Fruit fly (Drosophila melanogaster): ENCODE data around the gene Fur2.

The Fur2 gene

dm6 chrX:16404803-16405202, 31.9 kb downstream of the Fur2 start, which contains the start of gene CG9981:
CG9981 (minus strand) TSS chrX:16405122.
- TF ChIP-seq CG12768 (GFP tag; optimal IDR thresholded peaks at IDR 0.05) (no peak), pad (GFP tag; optimal IDR thresholded peaks at IDR 0.05) (no peak), CG14711 (tag; optimal IDR thresholded peaks at IDR 0.05) (no peak), kay (GFP tag; ENCODE audit: borderline replicate concordance) (no peak), Hr96 (GFP tag; optimal IDR thresholded peaks at IDR 0.05) (no peak), CG33017 (tag; optimal IDR thresholded peaks at IDR 0.05) (no peak), CG7101 (tag; optimal IDR thresholded peaks at IDR 0.05) (no peak), Clk (GFP tag; optimal IDR thresholded peaks at IDR 0.05) (no peak), cnc (optimal IDR thresholded peaks at IDR 0.05) (no peak), CG5204 (GFP tag; optimal IDR thresholded peaks at IDR 0.05) (no peak), toe (GFP tag; optimal IDR thresholded peaks at IDR 0.05) (no peak), CG11617 (GFP tag; optimal IDR thresholded peaks at IDR 0.05) (no peak), cic (GFP tag; optimal IDR thresholded peaks at IDR 0.05) (no peak)

dm6 chrX:16405209-16405608, 32.3 kb downstream of the Fur2 start, which contains the start of gene CG4301:
CG4301 (plus strand) TSS chrX:16405509.
- TF ChIP-seq cic (GFP tag; optimal IDR thresholded peaks at IDR 0.05), result no peak
- no peak for TF ChIP-seq Crg-1 (GFP tag; optimal IDR thresholded peaks at IDR 0.05)
- TF ChIP-seq CG7045 (GFP tag; optimal IDR thresholded peaks at IDR 0.05), result no peak
- no peak for TF ChIP-seq CG14711 (tag; optimal IDR thresholded peaks at IDR 0.05)
- TF ChIP-seq CG1620 (GFP tag; optimal IDR thresholded peaks at IDR 0.05), result no peak
- TF ChIP-seq pad (GFP tag; optimal IDR thresholded peaks at IDR 0.05), result no peak
- TF ChIP-seq bab1 (GFP tag; optimal IDR thresholded peaks at IDR 0.05), result no peak
- TF ChIP-seq kay (GFP tag; ENCODE audit: borderline replicate concordance), result no peak
- TF ChIP-seq CG5204 (GFP tag; optimal IDR thresholded peaks at IDR 0.05), result no peak
- no peak for TF ChIP-seq CG33017 (tag; optimal IDR thresholded peaks at IDR 0.05)
- no peak for TF ChIP-seq tj (GFP tag; optimal IDR thresholded peaks at IDR 0.05)
- TF ChIP-seq cnc (optimal IDR thresholded peaks at IDR 0.05), result no peak
- TF ChIP-seq Hr96 (GFP tag; optimal IDR thresholded peaks at IDR 0.05), result no peak
- no peak for TF ChIP-seq Clk (GFP tag; optimal IDR thresholded peaks at IDR 0.05)
- TF ChIP-seq ovo (GFP tag; optimal IDR thresholded peaks at IDR 0.05), result no peak
- TF ChIP-seq CG7101 (tag; optimal IDR thresholded peaks at IDR 0.05), result no peak
- TF ChIP-seq toe (GFP tag; optimal IDR thresholded peaks at IDR 0.05), result no peak
- TF ChIP-seq Mnt (GFP tag; optimal IDR thresholded peaks at IDR 0.05), result no peak

- TF ChIP-seq toe (GFP tag; optimal IDR thresholded peaks at IDR 0.05), result no peak
- no peak for TF ChIP-seq Clk (GFP tag; optimal IDR thresholded peaks at IDR 0.05)
- no peak for TF ChIP-seq CG7045 (GFP tag; optimal IDR thresholded peaks at IDR 0.05)
- no peak for TF ChIP-seq ovo (GFP tag; optimal IDR thresholded peaks at IDR 0.05)
- no peak for TF ChIP-seq Mnt (GFP tag; optimal IDR thresholded peaks at IDR 0.05)
- no peak for TF ChIP-seq tj (GFP tag; optimal IDR thresholded peaks at IDR 0.05)
- TF ChIP-seq bab1 (GFP tag; optimal IDR thresholded peaks at IDR 0.05), result no peak
- no peak for TF ChIP-seq CG5204 (GFP tag; optimal IDR thresholded peaks at IDR 0.05)
- TF ChIP-seq pad (GFP tag; optimal IDR thresholded peaks at IDR 0.05), result no peak
- TF ChIP-seq Crg-1 (GFP tag; optimal IDR thresholded peaks at IDR 0.05), result no peak
- TF ChIP-seq CG1620 (GFP tag; optimal IDR thresholded peaks at IDR 0.05), result no peak
- no peak for TF ChIP-seq kay (GFP tag; ENCODE audit: borderline replicate concordance)
- no peak for TF ChIP-seq CG14711 (tag; optimal IDR thresholded peaks at IDR 0.05)
- TF ChIP-seq cic (GFP tag; optimal IDR thresholded peaks at IDR 0.05), result no peak
- TF ChIP-seq CG12768 (GFP tag; optimal IDR thresholded peaks at IDR 0.05), result no peak
- no peak for TF ChIP-seq Hr96 (GFP tag; optimal IDR thresholded peaks at IDR 0.05)
- no peak for TF ChIP-seq CG11617 (GFP tag; optimal IDR thresholded peaks at IDR 0.05)
- no peak for TF ChIP-seq CG33017 (tag; optimal IDR thresholded peaks at IDR 0.05)
- TF ChIP-seq cnc (optimal IDR thresholded peaks at IDR 0.05), result no peak
These were observed 33.2 kb downstream of the Fur2 start for dm6 chrX:16406083-16406482.

dm6 chrX:16414451-16415368, 41.8 kb downstream of the Fur2 start, which contains the start of gene Traf-like:
Traf-like (plus strand) TSS chrX:16415046.
- TF ChIP-seq kay (GFP tag; ENCODE audit: borderline replicate concordance) (peak; percentile 55), cic (GFP tag; optimal IDR thresholded peaks at IDR 0.05) (peak; percentile 38), CG7101 (tag; optimal IDR thresholded peaks at IDR 0.05) (no peak), Clk (GFP tag; optimal IDR thresholded peaks at IDR 0.05) (no peak), Mnt (GFP tag; optimal IDR thresholded peaks at IDR 0.05) (peak; percentile 22), Hr96 (GFP tag; optimal IDR thresholded peaks at IDR 0.05) (no peak)

dm6 chrX:16420048-16420447, 47.2 kb downstream of the Fur2 start:
- TF ChIP-seq cnc (optimal IDR thresholded peaks at IDR 0.05), result no peak
- TF ChIP-seq toe (GFP tag; optimal IDR thresholded peaks at IDR 0.05), result no peak
- no peak for TF ChIP-seq Mnt (GFP tag; optimal IDR thresholded peaks at IDR 0.05)
- TF ChIP-seq kay (GFP tag; ENCODE audit: borderline replicate concordance), result no peak
- TF ChIP-seq CG7045 (GFP tag; optimal IDR thresholded peaks at IDR 0.05), result no peak
- no peak for TF ChIP-seq Hr96 (GFP tag; optimal IDR thresholded peaks at IDR 0.05)
- no peak for TF ChIP-seq CG5204 (GFP tag; optimal IDR thresholded peaks at IDR 0.05)
- no peak for TF ChIP-seq CG12768 (GFP tag; optimal IDR thresholded peaks at IDR 0.05)
- no peak for TF ChIP-seq bab1 (GFP tag; optimal IDR thresholded peaks at IDR 0.05)

- TF ChIP-seq CG14711 (tag; optimal IDR thresholded peaks at IDR 0.05), result no peak
- peak; percentile 56 for TF ChIP-seq kay (GFP tag; ENCODE audit: borderline replicate concordance)
- no peak for TF ChIP-seq bab1 (GFP tag; optimal IDR thresholded peaks at IDR 0.05)
These were observed 48.0 kb downstream of the Fur2 start for dm6 chrX:16420878-16421277.
